Fruit fly (Drosophila melanogaster) whole organism, embryonic: ENCODE data around the gene SecS.

Source experiments
- ATbp ChIP-seq: fragments of 200-800 bp; sonication (Bioruptor generic); optimal IDR thresholded peaks from 2 replicates; lab custom pipeline; 2017; ENCODE audit warnings: missing biosample characterization, mild to moderate bottlenecking, missing genetic modification characterization, missing genetic modification reagents
- Aef1 ChIP-seq: fragments of 200-800 bp; sonication (Bioruptor generic); IDR thresholded peaks from 3 replicates; pipeline ENCODE4 v1.3.6; 2022; ENCODE audit warnings: missing biosample characterization, missing genetic modification characterization
- Antp ChIP-seq: fragments of 200-800 bp; sonication (Bioruptor generic); optimal IDR thresholded peaks from 3 replicates; lab custom pipeline; 2016; ENCODE audit warnings: missing biosample characterization, missing genetic modification characterization
- CG1024 ChIP-seq: fragments of 200-800 bp; sonication (Bioruptor generic); IDR thresholded peaks from 2 replicates; pipeline ENCODE4 v1.3.6; 2022; ENCODE audit warnings: missing biosample characterization, missing genetic modification characterization
- CG12071 ChIP-seq: fragments of 200-800 bp; sonication (Bioruptor generic); optimal IDR thresholded peaks from 3 replicates; lab custom pipeline; 2018; ENCODE audit warnings: missing biosample characterization, mild to moderate bottlenecking, missing genetic modification characterization
- CG12155 ChIP-seq: fragments of 200-800 bp; sonication (Bioruptor generic); optimal IDR thresholded peaks from 3 replicates; lab custom pipeline; 2016; ENCODE audit warnings: missing biosample characterization, missing genetic modification characterization
- CG13287 ChIP-seq: fragments of 200-800 bp; sonication (Bioruptor generic); IDR thresholded peaks from 2 replicates; pipeline ENCODE4 v1.3.6; 2022; ENCODE audit warnings: missing biosample characterization, missing genetic modification characterization; ENCODE audit not compliant: partially characterized antibody
- CG13894 ChIP-seq: fragments of 200-800 bp; sonication (Bioruptor generic); optimal IDR thresholded peaks from 3 replicates; lab custom pipeline; 2018; ENCODE audit warnings: missing biosample characterization, mild to moderate bottlenecking, missing genetic modification characterization, moderate library complexity
- CG14667 ChIP-seq: fragments of 200-800 bp; sonication (Bioruptor generic); IDR thresholded peaks from 2 replicates; pipeline ENCODE4 v1.3.6; 2022; ENCODE audit warnings: missing biosample characterization, missing genetic modification characterization
- CG15269 ChIP-seq: fragments of 200-800 bp; sonication (Bioruptor generic); optimal IDR thresholded peaks from 2 replicates; lab custom pipeline; 2018; ENCODE audit warnings: missing biosample characterization, mild to moderate bottlenecking, missing genetic modification characterization, moderate library complexity
- CG15479 ChIP-seq: fragments of 200-800 bp; sonication (Bioruptor generic); optimal IDR thresholded peaks from 3 replicates; lab custom pipeline; 2019; ENCODE audit warnings: missing biosample characterization, mild to moderate bottlenecking, missing genetic modification characterization, moderate library complexity
- CG17829 ChIP-seq: fragments of 200-800 bp; optimal IDR thresholded peaks from 2 replicates; lab custom pipeline; 2019; ENCODE audit warnings: missing biosample characterization, mild to moderate bottlenecking, missing genetic modification characterization, moderate library complexity
- CG2199 ChIP-seq: fragments of 200-800 bp; sonication (Bioruptor generic); IDR thresholded peaks from 3 replicates; pipeline ENCODE4 v1.3.6; 2022; ENCODE audit warnings: missing biosample characterization, missing genetic modification characterization
- CG31224 ChIP-seq: fragments of 200-800 bp; sonication (Bioruptor generic); IDR thresholded peaks from 2 replicates; pipeline ENCODE4 v1.3.6; 2022; ENCODE audit warnings: missing biosample characterization, missing genetic modification characterization
- CG31365 ChIP-seq: fragments of 200-800 bp; sonication (Bioruptor generic); optimal IDR thresholded peaks from 2 replicates; lab custom pipeline; 2018; ENCODE audit warnings: missing biosample characterization, mild to moderate bottlenecking, missing genetic modification characterization
- CG6272 ChIP-seq: fragments of 200-800 bp; sonication (Bioruptor generic); IDR thresholded peaks from 2 replicates; pipeline ENCODE4 v1.3.6; 2022; ENCODE audit warnings: missing biosample characterization, missing genetic modification characterization
- CG6791 ChIP-seq: fragments of 200-800 bp; sonication (Bioruptor generic); IDR thresholded peaks from 3 replicates; pipeline ENCODE4 v1.3.6; 2022; ENCODE audit warnings: missing biosample characterization, missing genetic modification characterization; ENCODE audit not compliant: partially characterized antibody
- CG7372 ChIP-seq: fragments of 200-800 bp; sonication (Bioruptor generic); IDR thresholded peaks from 2 replicates; pipeline ENCODE4 v1.3.6; 2022; ENCODE audit warnings: missing biosample characterization, missing genetic modification characterization
- CG7556 ChIP-seq: fragments of 200-800 bp; sonication (Bioruptor generic); optimal IDR thresholded peaks from 2 replicates; lab custom pipeline; 2017; ENCODE audit warnings: missing biosample characterization, mild to moderate bottlenecking, missing genetic modification characterization
- Camta ChIP-seq: fragments of 200-800 bp; sonication (Bioruptor generic); optimal IDR thresholded peaks from 2 replicates; lab custom pipeline; 2016; ENCODE audit warnings: missing biosample characterization, missing genetic modification characterization
- Deaf1 ChIP-seq: fragments of 200-800 bp; optimal IDR thresholded peaks from 3 replicates; lab custom pipeline; 2019; ENCODE audit warnings: missing biosample characterization, mild to moderate bottlenecking, missing genetic modification characterization, moderate library complexity
- Doc3 ChIP-seq: fragments of 200-800 bp; sonication (Bioruptor generic); IDR thresholded peaks from 3 replicates; pipeline ENCODE4 v1.3.6; 2022; ENCODE audit warnings: missing biosample characterization, missing genetic modification characterization; ENCODE audit not compliant: partially characterized antibody
- Fer3 ChIP-seq: fragments of 200-800 bp; sonication (Bioruptor generic); optimal IDR thresholded peaks from 2 replicates; lab custom pipeline; 2018; ENCODE audit warnings: missing biosample characterization, mild to moderate bottlenecking, missing genetic modification characterization, moderate library complexity
- Gug ChIP-seq: fragments of 200-800 bp; sonication (Bioruptor generic); IDR thresholded peaks from 4 replicates; pipeline ENCODE4 v1.3.6; 2022; ENCODE audit warnings: missing biosample characterization, missing genetic modification characterization
- H15 ChIP-seq: fragments of 200-800 bp; sonication (Bioruptor generic); IDR thresholded peaks from 3 replicates; pipeline ENCODE4 v1.3.6; 2022; ENCODE audit warnings: missing biosample characterization, missing genetic modification characterization
- HLH54F ChIP-seq: fragments of 200-800 bp; sonication (Bioruptor generic); optimal IDR thresholded peaks from 3 replicates; lab custom pipeline; 2016; ENCODE audit warnings: missing biosample characterization, missing genetic modification characterization
- Hand ChIP-seq: fragments of 200-800 bp; sonication (Bioruptor generic); optimal IDR thresholded peaks from 2 replicates; lab custom pipeline; 2017; ENCODE audit warnings: mild to moderate bottlenecking, missing biosample characterization, missing genetic modification reagents, missing genetic modification characterization
- Hr39 ChIP-seq: fragments of >200 bp; optimal IDR thresholded peaks from 2 replicates; lab custom pipeline; 2017
- Max ChIP-seq: fragments of 200-800 bp; sonication (Bioruptor generic); optimal IDR thresholded peaks from 2 replicates; lab custom pipeline; 2016; ENCODE audit warnings: missing biosample characterization, mild to moderate bottlenecking, missing genetic modification characterization
- Mes4 ChIP-seq: fragments of 200-800 bp; sonication (Bioruptor generic); optimal IDR thresholded peaks from 2 replicates; lab custom pipeline; 2016; ENCODE audit warnings: missing biosample characterization, missing genetic modification characterization
- Nf-YC ChIP-seq: fragments of 200-800 bp; optimal IDR thresholded peaks from 3 replicates; lab custom pipeline; 2019; ENCODE audit warnings: missing biosample characterization, mild to moderate bottlenecking, missing genetic modification characterization, moderate library complexity
- Pdp1 ChIP-seq, 2 experiments: fragments of 200-800 bp; sonication (Bioruptor generic); optimal IDR thresholded peaks; 3 replicates each; lab custom pipeline; 2016; ENCODE audit warnings: missing biosample characterization in 2 of 2, missing genetic modification characterization in 2 of 2, mild to moderate bottlenecking in 1 of 2, moderate library complexity in 1 of 2
- Trl ChIP-seq, 3 experiments: fragments of >200 bp in 2 of 3; fragments of 200-800 bp in 1 of 3; sonication (Bioruptor generic) in 1 of 3; optimal IDR thresholded peaks; 2 replicates in 1 of 3; 3 replicates in 2 of 3; lab custom pipeline; 2016 to 2017; ENCODE audit warnings: missing biosample characterization in 1 of 3, missing genetic modification characterization in 1 of 3
- abd-A ChIP-seq: fragments of 200-800 bp; sonication (Bioruptor generic); optimal IDR thresholded peaks from 3 replicates; lab custom pipeline; 2019; ENCODE audit warnings: missing biosample characterization, mild to moderate bottlenecking, missing genetic modification characterization, moderate library complexity
- ac ChIP-seq: fragments of 200-800 bp; sonication (Bioruptor generic); optimal IDR thresholded peaks from 3 replicates; lab custom pipeline; 2017; ENCODE audit warnings: missing biosample characterization, mild to moderate bottlenecking, missing genetic modification characterization
- al ChIP-seq: fragments of 200-800 bp; sonication (Bioruptor generic); IDR thresholded peaks from 2 replicates; pipeline ENCODE4 v1.3.6; 2022; ENCODE audit warnings: missing biosample characterization, missing genetic modification characterization
- ash1 ChIP-seq: fragments of 200-800 bp; sonication (Bioruptor generic); optimal IDR thresholded peaks from 2 replicates; lab custom pipeline; 2018; ENCODE audit warnings: missing biosample characterization, mild to moderate bottlenecking, missing genetic modification characterization
- dimm ChIP-seq: fragments of 200-800 bp; sonication (Bioruptor generic); IDR thresholded peaks from 2 replicates; pipeline ENCODE4 v1.3.6; 2022; ENCODE audit warnings: missing biosample characterization, missing genetic modification characterization
- fd64A ChIP-seq: fragments of 200-800 bp; sonication (Bioruptor generic); optimal IDR thresholded peaks from 3 replicates; lab custom pipeline; 2018; ENCODE audit warnings: missing biosample characterization, mild to moderate bottlenecking, missing genetic modification characterization
- grn ChIP-seq: fragments of 200-800 bp; sonication (Bioruptor generic); optimal IDR thresholded peaks from 3 replicates; lab custom pipeline; 2017; ENCODE audit warnings: missing biosample characterization, missing genetic modification characterization
- lola ChIP-seq, 3 experiments: fragments of >200 bp in 2 of 3; fragments of 200-800 bp in 1 of 3; sonication (Bioruptor generic) in 1 of 3; optimal IDR thresholded peaks; 2 replicates each; lab custom pipeline; 2017 to 2019; ENCODE audit warnings: missing biosample characterization in 3 of 3, missing genetic modification characterization in 3 of 3, mild to moderate bottlenecking in 1 of 3, moderate library complexity in 1 of 3
- lov ChIP-seq, 2 experiments: fragments of 200-800 bp in 1 of 2; fragments of >200 bp in 1 of 2; sonication (Bioruptor generic) in 1 of 2; IDR thresholded peaks in 1 of 2; optimal IDR thresholded peaks in 1 of 2; 2 replicates in 1 of 2; 3 replicates in 1 of 2; pipeline versions ENCODE4 v1.3.6 to Lab custom; 2017 to 2022; ENCODE audit warnings: missing biosample characterization in 1 of 2, missing genetic modification characterization in 1 of 2
- p53 ChIP-seq: fragments of 200-800 bp; sonication (Bioruptor generic); optimal IDR thresholded peaks from 2 replicates; lab custom pipeline; 2016; ENCODE audit warnings: missing biosample characterization, missing genetic modification characterization
- pnt ChIP-seq: fragments of 200-800 bp; sonication (Bioruptor generic); optimal IDR thresholded peaks from 3 replicates; lab custom pipeline; 2016; ENCODE audit warnings: missing biosample characterization, missing genetic modification characterization
- so ChIP-seq: fragments of 200-800 bp; sonication (Bioruptor generic); IDR thresholded peaks from 3 replicates; pipeline ENCODE4 v1.3.6; 2022; ENCODE audit warnings: missing biosample characterization, missing genetic modification characterization
- sr ChIP-seq: fragments of 200-800 bp; sonication (Bioruptor generic); IDR thresholded peaks from 3 replicates; pipeline ENCODE4 v1.3.6; 2022; ENCODE audit warnings: missing biosample characterization, missing genetic modification characterization
- ssp ChIP-seq: fragments of 200-800 bp; sonication (Bioruptor generic); IDR thresholded peaks from 2 replicates; pipeline ENCODE4 v1.3.6; 2022; ENCODE audit warnings: missing biosample characterization, missing genetic modification characterization
- stc ChIP-seq: fragments of 200-800 bp; sonication (Bioruptor generic); IDR thresholded peaks from 2 replicates; pipeline ENCODE4 v1.3.6; 2022; ENCODE audit warnings: missing biosample characterization, missing genetic modification characterization
- tgo ChIP-seq: fragments of 200-800 bp; sonication (Bioruptor generic); IDR thresholded peaks from 3 replicates; pipeline ENCODE4 v1.3.6; 2022; ENCODE audit warnings: missing biosample characterization, missing genetic modification characterization
- unpg ChIP-seq: fragments of 200-800 bp; sonication (Bioruptor generic); optimal IDR thresholded peaks from 3 replicates; lab custom pipeline; 2018; ENCODE audit warnings: missing biosample characterization, mild to moderate bottlenecking, missing genetic modification characterization, moderate library complexity

The SecS gene

dm6 chr3R:5568590-5568989, 32.6 kb upstream of the SecS start, which contains the start of the genes CG2931 and Rheb (continued):
- TF ChIP-seq CG13287 (GFP tag; lab: Robert Waterston, UW) (peak; percentile 85), lola (GFP tag; optimal IDR thresholded peaks at IDR 0.05; lab: Kevin White, UChicago) (peak in 1 of 3 experiments; percentile 49), Trl (optimal IDR thresholded peaks at IDR 0.05; lab: Kevin White, UChicago) (no peak), Trl (GFP tag; optimal IDR thresholded peaks at IDR 0.05; lab: Kevin White, UChicago) (no peak), stc (GFP tag; lab: Robert Waterston, UW) (peak; percentile 39; the same call in 1 of the 2 replicates), CG12155 (GFP tag; lab: Kevin White, UChicago) (peak; percentile 71), Antp (peak; percentile 28), Fer3 (tag; lab: Kevin White, UChicago) (peak; percentile 63), CG7372 (GFP tag; lab: Robert Waterston, UW) (peak; percentile 24; the same call in 1 of the 2 replicates), ac (no peak), unpg (peak; percentile 69), ash1 (GFP tag; lab: Kevin White, UChicago) (no peak), CG31365 (tag; lab: Kevin White, UChicago) (no peak), p53 (GFP tag; lab: Kevin White, UChicago) (peak; percentile 15), sr (GFP tag; lab: Robert Waterston, UW) (no peak), tgo (GFP tag; lab: Robert Waterston, UW) (peak; percentile 67), CG15479 (peak; percentile 51), Hand (GFP tag; lab: Kevin White, UChicago) (peak; percentile 13), grn (GFP tag; lab: Kevin White, UChicago) (peak; percentile 39), Camta (GFP tag; lab: Kevin White, UChicago) (peak; percentile 51), Doc3 (GFP tag; lab: Robert Waterston, UW) (peak; percentile 79), dimm (GFP tag; lab: Robert Waterston, UW) (no peak), abd-A (no peak), Aef1 (GFP tag; lab: Robert Waterston, UW) (peak; percentile 65; the same call in 2 of the 3 replicates), CG14667 (GFP tag; lab: Robert Waterston, UW) (peak; percentile 56), CG13894 (tag; lab: Kevin White, UChicago) (peak; percentile 63), CG6791 (peak; percentile 60), CG12071 (GFP tag; lab: Kevin White, UChicago) (no peak), ssp (GFP tag; lab: Robert Waterston, UW) (peak; percentile 93), HLH54F (GFP tag; lab: Kevin White, UChicago) (peak; percentile 46), CG15269 (peak; percentile 68), Deaf1 (tag; lab: Kevin White, UChicago) (peak; percentile 42), al (GFP tag; lab: Robert Waterston, UW) (peak; percentile 45; the same call in 1 of the 2 replicates), fd64A (GFP tag; lab: Kevin White, UChicago) (no peak), CG2199 (GFP tag; lab: Robert Waterston, UW) (0 out of 3 replicates have a peak, but pooled peaks have one; percentile 12), CG1024 (GFP tag; lab: Robert Waterston, UW) (peak; percentile 82), so (GFP tag; lab: Robert Waterston, UW) (no peak), ATbp (GFP tag; lab: Kevin White, UChicago) (no peak), pnt (GFP tag; lab: Kevin White, UChicago) (peak; percentile 46), lov (optimal IDR thresholded peaks at IDR 0.05; lab: Kevin White, UChicago) (no peak), lov (GFP tag; IDR thresholded peaks at IDR 0.05; lab: Robert Waterston, UW) (peak; percentile 27; the same call in 1 of the 3 replicates), Max (GFP tag; lab: Kevin White, UChicago) (peak; percentile 66), CG17829 (peak; percentile 83), Hr39 (no peak), CG31224 (GFP tag; lab: Robert Waterston, UW) (no peak), Mes4 (no peak), H15 (0 out of 3 replicates have a peak, but pooled peaks have one; percentile 40), CG6272 (GFP tag; lab: Robert Waterston, UW) (peak; percentile 68), CG7556 (GFP tag; lab: Kevin White, UChicago) (peak; percentile 20), Nf-YC (tag; lab: Kevin White, UChicago) (peak; percentile 61), Gug (GFP tag; lab: Robert Waterston, UW) (no peak; the same call in 3 of the 4 replicates), Pdp1 (GFP tag; optimal IDR thresholded peaks at IDR 0.05; lab: Kevin White, UChicago) (peak; percentile 44 to 67)
